Fruit fly (Drosophila melanogaster) S2 (cell line): ENCODE measurements around the gene CG13360.

Experiments used
- CG8478 ChIP-seq: fragments of >200 bp; optimal IDR thresholded peaks from 2 replicates; lab custom pipeline; 2018
- CTCF ChIP-seq, 2 experiments: fragments of >200 bp; optimal IDR thresholded peaks; 2 replicates each; lab custom pipeline; 2018

- TF ChIP-seq CG8478 (lab: Kevin White, UChicago) (no peak), CTCF (optimal IDR thresholded peaks at IDR 0.05; lab: Kevin White, UChicago) (peak in 1 of 2 experiments; percentile 22)
These were observed 3.0 kb upstream of the CG13360 start, which contains the start of gene CG16989 for dm6 chrX:792923-793322.
